Worm (Caenorhabditis elegans): ENCODE data around the gene glp-1.

ce11 chrIII:9109172-9109571 lies 17.1 kb downstream of the glp-1 start, which contains the start of gene cya-1:
- TF ChIP-seq hmg-4 (GFP tag; optimal IDR thresholded peaks at IDR 0.05) (no peak), ama-1 (optimal IDR thresholded peaks at IDR 0.05) (no peak), scrt-1 (GFP tag; IDR thresholded peaks at IDR 0.05) (no peak), tbx-37 (GFP tag; conservative IDR thresholded peaks at IDR 0.05) (no peak), tbx-11 (GFP tag; IDR thresholded peaks at IDR 0.05) (no peak), flt-1 (GFP tag; IDR thresholded peaks at IDR 0.05) (no peak), tra-4 (tag; optimal IDR thresholded peaks at IDR 0.05) (no peak), ceh-13 (GFP tag; optimal IDR thresholded peaks at IDR 0.05) (no peak), pes-1 (GFP tag; IDR thresholded peaks at IDR 0.05) (no peak)
